Fruit fly (Drosophila melanogaster) whole organism, embryonic: ENCODE measurements around the gene Mvl.
A peak's percentile ranks its signal among the peaks of the same experiment; 100 is the strongest.

Experiments
- Adf1 ChIP-seq: fragments of 200-800 bp; sonication (Bioruptor generic); IDR thresholded peaks from 2 replicates; pipeline ENCODE4 v1.3.6; 2022; ENCODE audit warnings: missing biosample characterization, missing genetic modification characterization
- CG10147 ChIP-seq: fragments of 200-800 bp; sonication (Bioruptor generic); optimal IDR thresholded peaks from 2 replicates; lab custom pipeline; 2019; ENCODE audit warnings: missing biosample characterization, mild to moderate bottlenecking, missing genetic modification characterization, moderate library complexity
- CG10565 ChIP-seq: fragments of 200-800 bp; sonication (Bioruptor generic); optimal IDR thresholded peaks from 3 replicates; lab custom pipeline; 2016; ENCODE audit warnings: missing biosample characterization, mild to moderate bottlenecking, missing genetic modification characterization
- CG11504 ChIP-seq: fragments of 200-800 bp; sonication (Bioruptor generic); optimal IDR thresholded peaks from 3 replicates; lab custom pipeline; 2019; ENCODE audit warnings: missing biosample characterization, mild to moderate bottlenecking, missing genetic modification characterization, moderate library complexity
- CG11723 ChIP-seq: fragments of 200-800 bp; sonication (Bioruptor generic); optimal IDR thresholded peaks from 2 replicates; lab custom pipeline; 2017; ENCODE audit warnings: missing biosample characterization, mild to moderate bottlenecking, missing genetic modification characterization
- CG12219 ChIP-seq: fragments of 200-800 bp; sonication (Bioruptor generic); optimal IDR thresholded peaks from 3 replicates; lab custom pipeline; 2018; ENCODE audit warnings: missing biosample characterization, mild to moderate bottlenecking, missing genetic modification characterization
- CG12299 ChIP-seq: fragments of 200-800 bp; sonication (Bioruptor generic); optimal IDR thresholded peaks from 2 replicates; lab custom pipeline; 2018; ENCODE audit warnings: missing biosample characterization, mild to moderate bottlenecking, missing genetic modification characterization
- CG12769 ChIP-seq: fragments of 200-800 bp; sonication (Bioruptor generic); optimal IDR thresholded peaks from 2 replicates; lab custom pipeline; 2019; ENCODE audit warnings: missing biosample characterization, mild to moderate bottlenecking, missing genetic modification characterization, moderate library complexity
- CG15011 ChIP-seq: fragments of 200-800 bp; sonication (Bioruptor generic); optimal IDR thresholded peaks from 3 replicates; lab custom pipeline; 2018; ENCODE audit warnings: missing biosample characterization, mild to moderate bottlenecking, missing genetic modification characterization
- CG15601 ChIP-seq: fragments of 200-800 bp; sonication (Bioruptor generic); optimal IDR thresholded peaks from 3 replicates; lab custom pipeline; 2019; ENCODE audit warnings: missing biosample characterization, mild to moderate bottlenecking, missing genetic modification characterization, moderate library complexity
- CG2875 ChIP-seq: fragments of 200-800 bp; sonication (Bioruptor generic); optimal IDR thresholded peaks from 2 replicates; lab custom pipeline; 2017; ENCODE audit warnings: missing biosample characterization, mild to moderate bottlenecking, missing genetic modification characterization, missing genetic modification reagents
- CG30403 ChIP-seq: fragments of 200-800 bp; sonication (Bioruptor generic); optimal IDR thresholded peaks from 3 replicates; lab custom pipeline; 2016; ENCODE audit warnings: missing biosample characterization, missing genetic modification characterization
- CG31365 ChIP-seq: fragments of 200-800 bp; sonication (Bioruptor generic); optimal IDR thresholded peaks from 2 replicates; lab custom pipeline; 2018; ENCODE audit warnings: missing biosample characterization, mild to moderate bottlenecking, missing genetic modification characterization
- CG3281 ChIP-seq: fragments of 200-800 bp; sonication (Bioruptor generic); optimal IDR thresholded peaks from 3 replicates; lab custom pipeline; 2017; ENCODE audit warnings: missing biosample characterization, mild to moderate bottlenecking, missing genetic modification characterization
- CG3726 ChIP-seq: fragments of 200-800 bp; sonication (Bioruptor generic); IDR thresholded peaks from 3 replicates; pipeline ENCODE4, ENCODE4 v1.3.6; 2022; ENCODE audit warnings: missing biosample characterization, missing genetic modification characterization
- CG6813 ChIP-seq: fragments of 200-800 bp; sonication (Bioruptor generic); optimal IDR thresholded peaks from 2 replicates; lab custom pipeline; 2017; ENCODE audit warnings: missing biosample characterization, missing genetic modification characterization, mild to moderate bottlenecking, moderate library complexity, missing genetic modification reagents
- CG7745 ChIP-seq: fragments of 200-800 bp; sonication (Bioruptor generic); optimal IDR thresholded peaks from 2 replicates; lab custom pipeline; 2018; ENCODE audit warnings: missing biosample characterization, mild to moderate bottlenecking, missing genetic modification characterization, moderate library complexity
- CG8924 ChIP-seq: fragments of 200-800 bp; optimal IDR thresholded peaks from 3 replicates; lab custom pipeline; 2019; ENCODE audit warnings: missing biosample characterization, mild to moderate bottlenecking, missing genetic modification characterization, moderate library complexity
- CG9437 ChIP-seq: fragments of 200-800 bp; sonication (Bioruptor generic); optimal IDR thresholded peaks from 2 replicates; lab custom pipeline; 2018; ENCODE audit warnings: missing biosample characterization, mild to moderate bottlenecking, missing genetic modification characterization
- CG9932 ChIP-seq: fragments of 200-800 bp; sonication (Bioruptor generic); IDR thresholded peaks from 2 replicates; pipeline ENCODE4 v1.3.6; 2022; ENCODE audit warnings: missing biosample characterization, missing genetic modification characterization
- Doc3 ChIP-seq: fragments of 200-800 bp; sonication (Bioruptor generic); IDR thresholded peaks from 3 replicates; pipeline ENCODE4 v1.3.6; 2022; ENCODE audit warnings: missing biosample characterization, missing genetic modification characterization; ENCODE audit not compliant: partially characterized antibody
- Ets97D ChIP-seq: fragments of 200-800 bp; sonication (Bioruptor generic); optimal IDR thresholded peaks from 3 replicates; lab custom pipeline; 2016; ENCODE audit warnings: missing biosample characterization, missing genetic modification characterization
- Fer3 ChIP-seq: fragments of 200-800 bp; sonication (Bioruptor generic); optimal IDR thresholded peaks from 2 replicates; lab custom pipeline; 2018; ENCODE audit warnings: missing biosample characterization, mild to moderate bottlenecking, missing genetic modification characterization, moderate library complexity
- GATAe ChIP-seq: fragments of 200-800 bp; sonication (Bioruptor generic); conservative IDR thresholded peaks from 2 replicates; pipeline ENCODE4 v1.3.6; 2022; ENCODE audit warnings: missing biosample characterization, missing genetic modification characterization
- Poxn ChIP-seq: fragments of 200-800 bp; sonication (Bioruptor generic); IDR thresholded peaks from 2 replicates; pipeline ENCODE4 v1.3.6; 2022; ENCODE audit warnings: missing biosample characterization, missing genetic modification characterization
- Trl ChIP-seq, 3 experiments: fragments of >200 bp in 2 of 3; fragments of 200-800 bp in 1 of 3; sonication (Bioruptor generic) in 1 of 3; optimal IDR thresholded peaks; 2 replicates in 1 of 3; 3 replicates in 2 of 3; lab custom pipeline; 2016 to 2017; ENCODE audit warnings: missing biosample characterization in 1 of 3, missing genetic modification characterization in 1 of 3
- ato ChIP-seq: fragments of 200-800 bp; sonication (Bioruptor generic); IDR thresholded peaks from 2 replicates; pipeline ENCODE4 v1.3.6; 2022; ENCODE audit warnings: missing biosample characterization, missing genetic modification characterization; ENCODE audit not compliant: partially characterized antibody
- cg ChIP-seq: fragments of 200-800 bp; sonication (Bioruptor generic); optimal IDR thresholded peaks from 3 replicates; lab custom pipeline; 2019; ENCODE audit warnings: missing biosample characterization, mild to moderate bottlenecking, missing genetic modification characterization, moderate library complexity
- chm ChIP-seq: fragments of 200-800 bp; sonication (Bioruptor generic); IDR thresholded peaks from 2 replicates; pipeline ENCODE4 v1.3.6; 2022; ENCODE audit warnings: missing biosample characterization, missing genetic modification characterization
- corto ChIP-seq: fragments of 200-800 bp; sonication (Bioruptor generic); optimal IDR thresholded peaks from 2 replicates; lab custom pipeline; 2016; ENCODE audit warnings: missing biosample characterization, mild to moderate bottlenecking, missing genetic modification characterization, moderate library complexity
- crc ChIP-seq: fragments of 200-800 bp; sonication (Bioruptor generic); optimal IDR thresholded peaks from 2 replicates; lab custom pipeline; 2016; ENCODE audit warnings: missing biosample characterization, missing genetic modification characterization
- crol ChIP-seq: fragments of 200-800 bp; sonication (Bioruptor generic); IDR thresholded peaks from 2 replicates; pipeline ENCODE4 v1.3.6; 2022; ENCODE audit warnings: missing biosample characterization, missing genetic modification characterization
- cwo ChIP-seq: fragments of 200-800 bp; sonication (Bioruptor generic); optimal IDR thresholded peaks from 3 replicates; lab custom pipeline; 2017; ENCODE audit warnings: missing biosample characterization, missing genetic modification characterization, mild to moderate bottlenecking, moderate library complexity, missing genetic modification reagents
- dysf ChIP-seq: fragments of 200-800 bp; sonication (Bioruptor generic); IDR thresholded peaks from 3 replicates; pipeline ENCODE4 v1.3.6; 2022; ENCODE audit warnings: missing biosample characterization, missing genetic modification characterization
- fd96Cb ChIP-seq: fragments of 200-800 bp; sonication (Bioruptor generic); optimal IDR thresholded peaks from 2 replicates; lab custom pipeline; 2018; ENCODE audit warnings: missing biosample characterization, mild to moderate bottlenecking, missing genetic modification characterization, moderate library complexity
- gsb-n ChIP-seq: fragments of 200-800 bp; sonication (Bioruptor generic); optimal IDR thresholded peaks from 3 replicates; lab custom pipeline; 2018; ENCODE audit warnings: missing biosample characterization, mild to moderate bottlenecking, missing genetic modification characterization
- her ChIP-seq: fragments of 200-800 bp; sonication (Bioruptor generic); optimal IDR thresholded peaks from 2 replicates; lab custom pipeline; 2016; ENCODE audit warnings: missing biosample characterization, missing genetic modification characterization
- ind ChIP-seq: fragments of 200-800 bp; sonication (Bioruptor generic); optimal IDR thresholded peaks from 3 replicates; lab custom pipeline; 2016; ENCODE audit warnings: missing biosample characterization, missing genetic modification characterization
- jigr1 ChIP-seq: fragments of 200-800 bp; sonication (Bioruptor generic); IDR thresholded peaks from 3 replicates; pipeline ENCODE4 v1.3.6; 2022; ENCODE audit warnings: missing biosample characterization, missing genetic modification characterization
- kni ChIP-seq: fragments of 200-800 bp; sonication (Bioruptor generic); optimal IDR thresholded peaks from 3 replicates; lab custom pipeline; 2017; ENCODE audit warnings: mild to moderate bottlenecking, missing biosample characterization, missing genetic modification reagents, missing genetic modification characterization
- lov ChIP-seq, 2 experiments: fragments of 200-800 bp in 1 of 2; fragments of >200 bp in 1 of 2; sonication (Bioruptor generic) in 1 of 2; IDR thresholded peaks in 1 of 2; optimal IDR thresholded peaks in 1 of 2; 2 replicates in 1 of 2; 3 replicates in 1 of 2; pipeline versions ENCODE4 v1.3.6 to Lab custom; 2017 to 2022; ENCODE audit warnings: missing biosample characterization in 1 of 2, missing genetic modification characterization in 1 of 2
- mirr ChIP-seq: fragments of 200-800 bp; sonication (Bioruptor generic); optimal IDR thresholded peaks from 3 replicates; lab custom pipeline; 2018; ENCODE audit warnings: missing biosample characterization, mild to moderate bottlenecking, missing genetic modification characterization
- org-1 ChIP-seq: fragments of 200-800 bp; sonication (Bioruptor generic); optimal IDR thresholded peaks from 2 replicates; lab custom pipeline; 2017; ENCODE audit warnings: missing biosample characterization, missing genetic modification characterization
- pros ChIP-seq: fragments of 200-800 bp; sonication (Bioruptor generic); optimal IDR thresholded peaks from 3 replicates; lab custom pipeline; 2019; ENCODE audit warnings: missing biosample characterization, mild to moderate bottlenecking, missing genetic modification characterization, moderate library complexity
- ranshi ChIP-seq: fragments of 200-800 bp; sonication (Bioruptor generic); IDR thresholded peaks from 2 replicates; pipeline ENCODE4 v1.3.6; 2022; ENCODE audit warnings: missing biosample characterization, missing genetic modification characterization
- schlank ChIP-seq: fragments of 200-800 bp; sonication (Bioruptor generic); optimal IDR thresholded peaks from 2 replicates; lab custom pipeline; 2018; ENCODE audit warnings: missing biosample characterization, mild to moderate bottlenecking, missing genetic modification characterization
- wor ChIP-seq: fragments of 200-800 bp; sonication (Bioruptor generic); IDR thresholded peaks from 2 replicates; pipeline ENCODE4 v1.3.6; 2022; ENCODE audit warnings: missing biosample characterization, missing genetic modification characterization
- zen2 ChIP-seq: fragments of 200-800 bp; sonication (Bioruptor generic); IDR thresholded peaks from 3 replicates; pipeline ENCODE4 v1.3.6; 2022; ENCODE audit warnings: missing biosample characterization, missing genetic modification characterization; ENCODE audit not compliant: partially characterized antibody

The Mvl gene

dm6 chr3R:21065010-21065695 is 4.6 kb upstream of the Mvl start, which contains the start of gene AnxB9 (continued):
- TF ChIP-seq CG12219 (GFP tag; lab: Kevin White, UChicago) (peak; percentile 28), her (GFP tag; lab: Kevin White, UChicago) (peak; percentile 56), CG11504 (tag; lab: Kevin White, UChicago) (peak; percentile 4), cg (GFP tag; lab: Kevin White, UChicago) (no peak), CG9437 (GFP tag; lab: Kevin White, UChicago) (no peak), Fer3 (tag; lab: Kevin White, UChicago) (peak; percentile 57), CG11723 (peak; percentile 1), CG9932 (GFP tag; lab: Robert Waterston, UW) (peak; percentile 59), ind (GFP tag; lab: Kevin White, UChicago) (no peak), fd96Cb (no peak), GATAe (GFP tag; lab: Robert Waterston, UW) (no peak), jigr1 (no peak), kni (GFP tag; lab: Kevin White, UChicago) (no peak), lov (optimal IDR thresholded peaks at IDR 0.05; lab: Kevin White, UChicago) (no peak), lov (GFP tag; IDR thresholded peaks at IDR 0.05; lab: Robert Waterston, UW) (0 out of 3 replicates have a peak, but pooled peaks have one; percentile 28), wor (GFP tag; lab: Robert Waterston, UW) (no peak), Poxn (GFP tag; lab: Robert Waterston, UW) (no peak), corto (no peak), Doc3 (GFP tag; lab: Robert Waterston, UW) (no peak; the same call in 1 of the 3 replicates), CG10565 (GFP tag; lab: Kevin White, UChicago) (no peak), mirr (peak; percentile 40), ranshi (GFP tag; lab: Robert Waterston, UW) (no peak), CG3281 (GFP tag; lab: Kevin White, UChicago) (no peak), Adf1 (GFP tag; lab: Robert Waterston, UW) (peak; percentile 36; the same call in 1 of the 2 replicates), CG15011 (GFP tag; lab: Kevin White, UChicago) (no peak), CG31365 (peak; percentile 55), gsb-n (tag; lab: Kevin White, UChicago) (no peak), crc (GFP tag; lab: Kevin White, UChicago) (no peak), chm (GFP tag; lab: Robert Waterston, UW) (no peak), CG10147 (GFP tag; lab: Kevin White, UChicago) (no peak), CG6813 (GFP tag; lab: Kevin White, UChicago) (peak; percentile 9), CG3726 (GFP tag; lab: Robert Waterston, UW) (no peak), org-1 (GFP tag; lab: Kevin White, UChicago) (no peak), CG12299 (tag; lab: Kevin White, UChicago) (peak; percentile 32), schlank (peak; percentile 39), CG15601 (tag; lab: Kevin White, UChicago) (peak; percentile 8), crol (GFP tag; lab: Robert Waterston, UW) (no peak), ato (GFP tag; lab: Robert Waterston, UW) (peak; percentile 39), CG30403 (no peak), dysf (GFP tag; lab: Robert Waterston, UW) (no peak), CG8924 (peak; percentile 19), cwo (GFP tag; lab: Kevin White, UChicago) (peak; percentile 14), Trl (optimal IDR thresholded peaks at IDR 0.05; lab: Kevin White, UChicago) (peak; percentile 45 to 72), Trl (GFP tag; optimal IDR thresholded peaks at IDR 0.05; lab: Kevin White, UChicago) (peak; percentile 70), Ets97D (GFP tag; lab: Kevin White, UChicago) (no peak), pros (GFP tag; lab: Kevin White, UChicago) (no peak), CG7745 (tag; lab: Kevin White, UChicago) (no peak), CG2875 (GFP tag; lab: Kevin White, UChicago) (no peak), CG12769 (tag; lab: Kevin White, UChicago) (peak; percentile 9), zen2 (GFP tag; lab: Robert Waterston, UW) (peak; percentile 39; the same call in 2 of the 3 replicates)
